Worm (Caenorhabditis elegans) whole organism, L3 larva: Measurements from ENCODE around the gene F25G6.9.

Source experiments
- R02D3.7 ChIP-seq: fragments of 150-350 bp; optimal IDR thresholded peaks from 2 replicates; lab custom pipeline; 2014; ENCODE audit warnings: missing biosample characterization, missing genetic modification characterization
- ZK546.5 ChIP-seq: sonication (generic microtip); optimal IDR thresholded peaks from 2 replicates; lab custom pipeline; 2017; ENCODE audit warnings: missing biosample characterization, missing genetic modification characterization
- ceh-16 ChIP-seq: sonication (generic microtip); optimal IDR thresholded peaks from 2 replicates; lab custom pipeline; 2017; ENCODE audit warnings: missing biosample characterization, missing genetic modification characterization
- ceh-82 ChIP-seq: fragments of 150-350 bp; optimal IDR thresholded peaks from 2 replicates; lab custom pipeline; 2014; ENCODE audit warnings: missing biosample characterization, missing genetic modification characterization
- elt-1 ChIP-seq: fragments of 150-350 bp; optimal IDR thresholded peaks from 2 replicates; lab custom pipeline; 2014; ENCODE audit warnings: missing biosample characterization, missing genetic modification characterization
- eor-1 ChIP-seq, 2 experiments: fragments of 150-350 bp; optimal IDR thresholded peaks; 2 replicates each; lab custom pipeline; 2014 to 2018; ENCODE audit warnings: missing biosample characterization in 2 of 2, missing genetic modification characterization in 2 of 2
- fkh-2 ChIP-seq: fragments of 150-350 bp; optimal IDR thresholded peaks from 2 replicates; lab custom pipeline; 2014; ENCODE audit warnings: missing biosample characterization, missing genetic modification reagents, missing genetic modification characterization
- fos-1 ChIP-seq: fragments of 150-350 bp; optimal IDR thresholded peaks from 2 replicates; lab custom pipeline; 2014; ENCODE audit warnings: missing biosample characterization, missing genetic modification characterization
- hmg-11 ChIP-seq: sonication (generic microtip); optimal IDR thresholded peaks from 2 replicates; lab custom pipeline; 2016; ENCODE audit warnings: missing genetic modification characterization, missing compliant biosample characterization
- lin-15B ChIP-seq: fragments of 150-350 bp; optimal IDR thresholded peaks from 2 replicates; lab custom pipeline; 2014; ENCODE audit warnings: missing biosample characterization, missing genetic modification characterization
- lin-39 ChIP-seq: fragments of 150-350 bp; optimal IDR thresholded peaks from 2 replicates; lab custom pipeline; 2018; ENCODE audit warnings: missing biosample characterization, missing genetic modification reagents, missing genetic modification characterization
- mml-1 ChIP-seq: fragments of 150-350 bp; sonication (generic microtip); optimal IDR thresholded peaks from 3 replicates; lab custom pipeline; 2014; ENCODE audit warnings: missing biosample characterization, missing genetic modification characterization
- nfya-1 ChIP-seq: sonication (generic microtip); optimal IDR thresholded peaks from 2 replicates; lab custom pipeline; 2017; ENCODE audit warnings: missing genetic modification characterization, mild to moderate bottlenecking, missing compliant biosample characterization, antibody characterized with exemption, moderate library complexity; ENCODE audit not compliant: insufficient read depth
- nhr-11 ChIP-seq: fragments of 150-350 bp; optimal IDR thresholded peaks from 2 replicates; lab custom pipeline; 2014; ENCODE audit warnings: missing biosample characterization, missing genetic modification characterization
- nhr-12 ChIP-seq: fragments of 150-350 bp; optimal IDR thresholded peaks from 2 replicates; lab custom pipeline; 2014; ENCODE audit warnings: missing biosample characterization, missing genetic modification characterization
- nhr-237 ChIP-seq: fragments of 150-350 bp; optimal IDR thresholded peaks from 2 replicates; lab custom pipeline; 2014; ENCODE audit warnings: missing biosample characterization, missing genetic modification characterization
- nhr-28 ChIP-seq: fragments of 150-350 bp; optimal IDR thresholded peaks from 2 replicates; lab custom pipeline; 2014; ENCODE audit warnings: missing biosample characterization, missing genetic modification characterization
- nhr-67 ChIP-seq: fragments of 150-350 bp; optimal IDR thresholded peaks from 2 replicates; lab custom pipeline; 2014; ENCODE audit warnings: missing biosample characterization, missing genetic modification characterization
- nhr-76 ChIP-seq: fragments of 150-350 bp; sonication (generic microtip); optimal IDR thresholded peaks from 5 replicates; lab custom pipeline; 2014; ENCODE audit warnings: missing biosample characterization, missing genetic modification characterization
- pqm-1 ChIP-seq: fragments of 150-350 bp; optimal IDR thresholded peaks from 2 replicates; lab custom pipeline; 2017; ENCODE audit warnings: missing biosample characterization, missing genetic modification characterization, inconsistent platforms
- sea-2 ChIP-seq: fragments of 150-350 bp; sonication (generic microtip); optimal IDR thresholded peaks from 4 replicates; lab custom pipeline; 2014; ENCODE audit warnings: missing biosample characterization, missing genetic modification reagents, missing genetic modification characterization
- skn-1 ChIP-seq: fragments of 150-350 bp; optimal IDR thresholded peaks from 2 replicates; lab custom pipeline; 2014; ENCODE audit warnings: missing biosample characterization, missing genetic modification characterization
- unc-39 ChIP-seq: sonication (generic microtip); optimal IDR thresholded peaks from 4 replicates; lab custom pipeline; 2017; ENCODE audit warnings: missing biosample characterization, missing genetic modification characterization
- zag-1 ChIP-seq: fragments of 150-350 bp; optimal IDR thresholded peaks from 2 replicates; lab custom pipeline; 2014; ENCODE audit warnings: missing biosample characterization, missing genetic modification characterization
- ztf-4 ChIP-seq: fragments of 150-350 bp; optimal IDR thresholded peaks from 2 replicates; lab custom pipeline; 2014; ENCODE audit warnings: missing biosample characterization, missing genetic modification characterization

F25G6.9 gene

DNA sequence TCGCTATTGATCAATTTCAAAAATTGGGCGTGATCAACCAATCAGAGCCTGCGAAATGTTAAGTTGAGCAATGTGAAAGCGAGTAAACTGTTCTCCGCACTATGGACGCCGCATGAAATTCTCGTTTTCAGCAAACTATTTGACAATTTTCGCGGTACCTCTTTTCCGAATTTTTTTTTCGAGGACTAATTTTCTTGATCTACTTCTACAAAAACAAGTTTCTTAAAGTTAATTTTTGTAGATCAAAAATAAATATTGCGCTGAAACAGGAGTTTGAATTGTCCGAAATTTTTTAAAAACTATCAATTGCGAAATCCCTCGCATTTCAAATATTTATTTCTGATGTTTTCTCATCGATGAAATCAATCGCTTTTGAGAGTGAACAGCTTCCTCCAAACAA is 52.1 kb downstream of the F25G6.9 start:
- TF ChIP-seq nhr-67, result no peak
- TF ChIP-seq nhr-76 (tag; lab: Kevin White, UChicago), result no peak
- no peak for TF ChIP-seq fkh-2
- TF ChIP-seq skn-1, result no peak
- TF ChIP-seq ztf-4, result no peak
- TF ChIP-seq nhr-11 (tag; lab: Kevin White, UChicago), result no peak
- no peak for TF ChIP-seq lin-39 (tag; lab: Kevin White, UChicago)
- TF ChIP-seq ceh-16, result no peak
- no peak for TF ChIP-seq mml-1 (tag; lab: Kevin White, UChicago)
- no peak for TF ChIP-seq nhr-28 (tag; lab: Kevin White, UChicago)
- no peak for TF ChIP-seq nhr-12 (tag; lab: Kevin White, UChicago)
- TF ChIP-seq hmg-11 (tag; lab: Kevin White, UChicago), result no peak
- TF ChIP-seq lin-15B (tag; lab: Kevin White, UChicago), result no peak
- no peak for TF ChIP-seq eor-1 (tag; optimal IDR thresholded peaks at IDR 0.05; lab: Kevin White, UChicago)
- no peak for TF ChIP-seq zag-1
- TF ChIP-seq R02D3.7 (tag; lab: Kevin White, UChicago), result no peak
- TF ChIP-seq fos-1, result no peak
- TF ChIP-seq sea-2 (GFP tag; lab: Kevin White, UChicago), result no peak

- no peak for TF ChIP-seq sea-2 (GFP tag; lab: Kevin White, UChicago)
- no peak for TF ChIP-seq ceh-82 (tag; lab: Kevin White, UChicago)
- no peak for TF ChIP-seq elt-1
- no peak for TF ChIP-seq skn-1
- TF ChIP-seq nhr-11 (tag; lab: Kevin White, UChicago), result no peak
- no peak for TF ChIP-seq nhr-237
- no peak for TF ChIP-seq nfya-1
- TF ChIP-seq unc-39 (tag; lab: Kevin White, UChicago), result no peak
- TF ChIP-seq pqm-1 (tag; lab: Kevin White, UChicago), result no peak
- no peak for TF ChIP-seq R02D3.7 (tag; lab: Kevin White, UChicago)
- TF ChIP-seq lin-39 (tag; lab: Kevin White, UChicago), result no peak
- TF ChIP-seq fkh-2, result no peak
- no peak for TF ChIP-seq ZK546.5 (tag; lab: Kevin White, UChicago)
These were observed 53.4 kb downstream of the F25G6.9 start for ce11 chrV:8516426-8516825.
